Fruit fly (Drosophila melanogaster) whole organism, embryonic: ENCODE data around the gene CG15629.

ENCODE experiments used
- Abd-B ChIP-seq: fragments of 200-800 bp; sonication (Bioruptor generic); optimal IDR thresholded peaks from 2 replicates; lab custom pipeline; 2018; ENCODE audit warnings: missing biosample characterization, mild to moderate bottlenecking, missing genetic modification characterization, moderate library complexity
- CG10147 ChIP-seq: fragments of 200-800 bp; sonication (Bioruptor generic); optimal IDR thresholded peaks from 2 replicates; lab custom pipeline; 2019; ENCODE audit warnings: missing biosample characterization, mild to moderate bottlenecking, missing genetic modification characterization, moderate library complexity
- CG10959 ChIP-seq: fragments of 200-800 bp; sonication (Bioruptor generic); IDR thresholded peaks from 2 replicates; pipeline ENCODE4 v1.3.6; 2022; ENCODE audit warnings: missing biosample characterization, missing genetic modification characterization
- CG11085 ChIP-seq: fragments of 200-800 bp; sonication (Bioruptor generic); IDR thresholded peaks from 2 replicates; pipeline ENCODE4 v1.3.6; 2022; ENCODE audit warnings: missing biosample characterization, missing genetic modification characterization
- CG11093 ChIP-seq: fragments of 200-800 bp; sonication (Bioruptor generic); IDR thresholded peaks from 3 replicates; pipeline ENCODE4 v1.3.6; 2022; ENCODE audit warnings: missing biosample characterization, missing genetic modification characterization
- CG1233 ChIP-seq: fragments of 200-800 bp; sonication (Bioruptor generic); optimal IDR thresholded peaks from 4 replicates; lab custom pipeline; 2018; ENCODE audit warnings: missing biosample characterization, mild to moderate bottlenecking, missing genetic modification characterization
- CG14441 ChIP-seq: fragments of 200-800 bp; sonication (Bioruptor generic); IDR thresholded peaks from 2 replicates; pipeline ENCODE4 v1.3.6; 2022; ENCODE audit warnings: missing biosample characterization, missing genetic modification characterization
- CG15269 ChIP-seq: fragments of 200-800 bp; sonication (Bioruptor generic); optimal IDR thresholded peaks from 2 replicates; lab custom pipeline; 2018; ENCODE audit warnings: missing biosample characterization, mild to moderate bottlenecking, missing genetic modification characterization, moderate library complexity
- CG1603 ChIP-seq: fragments of 200-800 bp; sonication (Bioruptor generic); optimal IDR thresholded peaks from 2 replicates; lab custom pipeline; 2019; ENCODE audit warnings: missing biosample characterization, mild to moderate bottlenecking, missing genetic modification characterization, moderate library complexity
- CG17568 ChIP-seq: fragments of 200-800 bp; sonication (Bioruptor generic); optimal IDR thresholded peaks from 2 replicates; lab custom pipeline; 2018; ENCODE audit warnings: missing biosample characterization, mild to moderate bottlenecking, missing genetic modification characterization, moderate library complexity
- CG17829 ChIP-seq: fragments of 200-800 bp; optimal IDR thresholded peaks from 2 replicates; lab custom pipeline; 2019; ENCODE audit warnings: missing biosample characterization, mild to moderate bottlenecking, missing genetic modification characterization, moderate library complexity
- CG18476 ChIP-seq: fragments of 200-800 bp; sonication (Bioruptor generic); optimal IDR thresholded peaks from 2 replicates; lab custom pipeline; 2016; ENCODE audit warnings: missing biosample characterization, mild to moderate bottlenecking, missing genetic modification characterization
- CG18619 ChIP-seq: fragments of 200-800 bp; sonication (Bioruptor generic); optimal IDR thresholded peaks from 3 replicates; lab custom pipeline; 2017; ENCODE audit warnings: missing biosample characterization, mild to moderate bottlenecking, missing genetic modification characterization
- CG2875 ChIP-seq: fragments of 200-800 bp; sonication (Bioruptor generic); optimal IDR thresholded peaks from 2 replicates; lab custom pipeline; 2017; ENCODE audit warnings: missing biosample characterization, mild to moderate bottlenecking, missing genetic modification characterization, missing genetic modification reagents
- CG2889 ChIP-seq: fragments of 200-800 bp; sonication (Bioruptor generic); IDR thresholded peaks from 3 replicates; pipeline ENCODE4 v1.3.6; 2022; ENCODE audit warnings: missing biosample characterization, missing genetic modification characterization
- CG30403 ChIP-seq: fragments of 200-800 bp; sonication (Bioruptor generic); optimal IDR thresholded peaks from 3 replicates; lab custom pipeline; 2016; ENCODE audit warnings: missing biosample characterization, missing genetic modification characterization
- CG31441 ChIP-seq: fragments of 200-800 bp; sonication (Bioruptor generic); IDR thresholded peaks from 2 replicates; pipeline ENCODE4 v1.3.6; 2022; ENCODE audit warnings: missing biosample characterization, missing genetic modification characterization
- CG3163 ChIP-seq: fragments of 200-800 bp; sonication (Bioruptor generic); optimal IDR thresholded peaks from 3 replicates; lab custom pipeline; 2016; ENCODE audit warnings: missing biosample characterization, missing genetic modification characterization
- CG33213 ChIP-seq: fragments of 200-800 bp; sonication (Bioruptor generic); optimal IDR thresholded peaks from 3 replicates; lab custom pipeline; 2016; ENCODE audit warnings: missing biosample characterization, missing genetic modification characterization
- CG34422 ChIP-seq: fragments of 200-800 bp; sonication (Bioruptor generic); IDR thresholded peaks from 3 replicates; pipeline ENCODE4 v1.3.6; 2022; ENCODE audit warnings: missing biosample characterization, missing genetic modification characterization
- CG3726 ChIP-seq: fragments of 200-800 bp; sonication (Bioruptor generic); IDR thresholded peaks from 3 replicates; pipeline ENCODE4, ENCODE4 v1.3.6; 2022; ENCODE audit warnings: missing biosample characterization, missing genetic modification characterization
- CG5953 ChIP-seq: fragments of 200-800 bp; sonication (Bioruptor generic); IDR thresholded peaks from 2 replicates; pipeline ENCODE4 v1.3.6; 2022; ENCODE audit warnings: missing biosample characterization, missing genetic modification characterization
- CG6689 ChIP-seq: fragments of 200-800 bp; sonication (Bioruptor generic); IDR thresholded peaks from 2 replicates; pipeline ENCODE4 v1.3.6; 2022; ENCODE audit warnings: missing biosample characterization, missing genetic modification characterization
- CG8089 ChIP-seq: fragments of 200-800 bp; sonication (Bioruptor generic); optimal IDR thresholded peaks from 3 replicates; lab custom pipeline; 2016; ENCODE audit warnings: missing biosample characterization, missing genetic modification characterization
- CG8290 ChIP-seq, 3 experiments: fragments of 200-800 bp; sonication (Bioruptor generic); optimal IDR thresholded peaks; 2 replicates each; lab custom pipeline; 2016 to 2019; ENCODE audit warnings: missing biosample characterization in 3 of 3, missing genetic modification characterization in 3 of 3, mild to moderate bottlenecking in 2 of 3, moderate library complexity in 1 of 3
- CG8388 ChIP-seq: fragments of 200-800 bp; sonication (Bioruptor generic); optimal IDR thresholded peaks from 2 replicates; lab custom pipeline; 2019; ENCODE audit warnings: missing biosample characterization, mild to moderate bottlenecking, missing genetic modification characterization, moderate library complexity
- CTCF ChIP-seq: fragments of 200-800 bp; sonication (Bioruptor generic); optimal IDR thresholded peaks from 2 replicates; lab custom pipeline; 2017; ENCODE audit warnings: missing biosample characterization, mild to moderate bottlenecking, missing genetic modification characterization, moderate library complexity
- D19A ChIP-seq: fragments of 200-800 bp; optimal IDR thresholded peaks from 3 replicates; lab custom pipeline; 2019; ENCODE audit warnings: missing biosample characterization, mild to moderate bottlenecking, missing genetic modification characterization, moderate library complexity
- Dbx ChIP-seq: fragments of 200-800 bp; sonication (Bioruptor generic); IDR thresholded peaks from 3 replicates; pipeline ENCODE4 v1.3.6; 2022; ENCODE audit warnings: missing biosample characterization, missing genetic modification characterization
- Dref ChIP-seq: fragments of 200-800 bp; sonication (Bioruptor generic); IDR thresholded peaks from 2 replicates; pipeline ENCODE4 v1.3.6; 2022; ENCODE audit warnings: missing biosample characterization, missing genetic modification characterization
- ERR ChIP-seq: fragments of 200-800 bp; sonication (Bioruptor generic); optimal IDR thresholded peaks from 2 replicates; lab custom pipeline; 2016; ENCODE audit warnings: missing biosample characterization, missing genetic modification characterization
- Gug ChIP-seq: fragments of 200-800 bp; sonication (Bioruptor generic); IDR thresholded peaks from 4 replicates; pipeline ENCODE4 v1.3.6; 2022; ENCODE audit warnings: missing biosample characterization, missing genetic modification characterization
- HLHmδ ChIP-seq: fragments of 200-800 bp; sonication (Bioruptor generic); optimal IDR thresholded peaks from 2 replicates; lab custom pipeline; 2018; ENCODE audit warnings: missing biosample characterization, mild to moderate bottlenecking, missing genetic modification characterization, moderate library complexity
- Mad ChIP-seq: fragments of 200-800 bp; sonication (Bioruptor generic); optimal IDR thresholded peaks from 2 replicates; lab custom pipeline; 2016; ENCODE audit warnings: missing biosample characterization, missing genetic modification characterization
- Max ChIP-seq: fragments of 200-800 bp; sonication (Bioruptor generic); optimal IDR thresholded peaks from 2 replicates; lab custom pipeline; 2016; ENCODE audit warnings: missing biosample characterization, mild to moderate bottlenecking, missing genetic modification characterization
- Nf-YC ChIP-seq: fragments of 200-800 bp; optimal IDR thresholded peaks from 3 replicates; lab custom pipeline; 2019; ENCODE audit warnings: missing biosample characterization, mild to moderate bottlenecking, missing genetic modification characterization, moderate library complexity
- NfI ChIP-seq: fragments of 200-800 bp; sonication (Bioruptor generic); optimal IDR thresholded peaks from 3 replicates; lab custom pipeline; 2018; ENCODE audit warnings: missing biosample characterization, mild to moderate bottlenecking, missing genetic modification characterization, moderate library complexity
- Oaz ChIP-seq: fragments of 200-800 bp; sonication (Bioruptor generic); IDR thresholded peaks from 2 replicates; pipeline ENCODE4 v1.3.6; 2022; ENCODE audit warnings: missing biosample characterization, missing genetic modification characterization
- PHDP ChIP-seq: fragments of 200-800 bp; sonication (Bioruptor generic); optimal IDR thresholded peaks from 3 replicates; lab custom pipeline; 2018; ENCODE audit warnings: missing biosample characterization, mild to moderate bottlenecking, missing genetic modification characterization, moderate library complexity
- YL-1 ChIP-seq: fragments of 200-800 bp; sonication (Bioruptor generic); optimal IDR thresholded peaks from 3 replicates; lab custom pipeline; 2017; ENCODE audit warnings: missing biosample characterization, mild to moderate bottlenecking, missing genetic modification characterization
- amos ChIP-seq: fragments of 200-800 bp; sonication (Bioruptor generic); IDR thresholded peaks from 2 replicates; pipeline ENCODE4 v1.3.6; 2022; ENCODE audit warnings: missing biosample characterization, missing genetic modification characterization; ENCODE audit not compliant: partially characterized antibody
- ap ChIP-seq: fragments of 200-800 bp; sonication (Bioruptor generic); IDR thresholded peaks from 2 replicates; pipeline ENCODE4 v1.3.6; 2022; ENCODE audit warnings: missing biosample characterization, missing genetic modification characterization
- bcd ChIP-seq: fragments of 200-800 bp; sonication (Bioruptor generic); optimal IDR thresholded peaks from 2 replicates; lab custom pipeline; 2017; ENCODE audit warnings: missing biosample characterization, mild to moderate bottlenecking, missing genetic modification characterization
- btn ChIP-seq: fragments of 200-800 bp; sonication (Bioruptor generic); optimal IDR thresholded peaks from 2 replicates; lab custom pipeline; 2016; ENCODE audit warnings: missing biosample characterization, missing genetic modification characterization
- dmrt99B ChIP-seq: fragments of 200-800 bp; sonication (Bioruptor generic); optimal IDR thresholded peaks from 2 replicates; lab custom pipeline; 2018; ENCODE audit warnings: missing biosample characterization, mild to moderate bottlenecking, missing genetic modification characterization, moderate library complexity
- grn ChIP-seq: fragments of 200-800 bp; sonication (Bioruptor generic); optimal IDR thresholded peaks from 3 replicates; lab custom pipeline; 2017; ENCODE audit warnings: missing biosample characterization, missing genetic modification characterization
- ind ChIP-seq: fragments of 200-800 bp; sonication (Bioruptor generic); optimal IDR thresholded peaks from 3 replicates; lab custom pipeline; 2016; ENCODE audit warnings: missing biosample characterization, missing genetic modification characterization
- kay ChIP-seq: fragments of 200-800 bp; sonication (Bioruptor generic); optimal IDR thresholded peaks from 2 replicates; lab custom pipeline; 2016; ENCODE audit warnings: missing biosample characterization, missing genetic modification characterization
- sens-2 ChIP-seq: fragments of 200-800 bp; sonication (Bioruptor generic); IDR thresholded peaks from 2 replicates; pipeline ENCODE4 v1.3.6; 2022; ENCODE audit warnings: missing biosample characterization, missing genetic modification characterization
- tup ChIP-seq: fragments of 200-800 bp; sonication (Bioruptor generic); optimal IDR thresholded peaks from 2 replicates; lab custom pipeline; 2016; ENCODE audit warnings: missing biosample characterization, mild to moderate bottlenecking, missing genetic modification characterization, moderate library complexity
- tx ChIP-seq: fragments of 200-800 bp; sonication (Bioruptor generic); optimal IDR thresholded peaks from 2 replicates; lab custom pipeline; 2016; ENCODE audit warnings: missing biosample characterization, missing genetic modification characterization
- vfl ChIP-seq: fragments of 200-800 bp; sonication (Bioruptor generic); optimal IDR thresholded peaks from 2 replicates; lab custom pipeline; 2016; ENCODE audit warnings: missing biosample characterization, missing genetic modification characterization

Gene CG15629

DNA sequence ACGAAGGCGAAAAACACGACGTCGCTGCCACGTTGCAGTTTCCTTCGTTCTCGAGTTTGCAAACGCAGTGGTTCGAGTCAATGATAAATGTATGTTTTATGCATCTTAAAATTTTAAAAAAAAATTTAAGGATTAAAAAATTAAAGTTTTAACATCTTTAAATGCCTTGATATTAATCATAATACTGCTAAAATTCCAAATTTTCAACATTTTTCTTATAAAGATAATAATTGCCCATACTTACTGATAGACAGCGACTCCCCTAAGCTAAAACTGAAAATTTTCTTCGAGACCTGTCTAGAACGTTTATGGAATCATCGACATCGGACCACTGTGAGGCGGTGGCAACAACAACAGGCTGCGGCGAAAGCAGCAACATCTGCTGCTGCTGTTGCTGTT lies 8.5 kb downstream of the CG15629 start (continued):
- TF ChIP-seq ap (GFP tag; lab: Robert Waterston, UW) (no peak), ind (GFP tag; lab: Kevin White, UChicago) (peak; percentile 49), CG8388 (no peak), CG18619 (GFP tag; lab: Kevin White, UChicago) (peak; percentile 61), bcd (GFP tag; lab: Kevin White, UChicago) (peak; percentile 72), CG31441 (GFP tag; lab: Robert Waterston, UW) (peak; percentile 82), YL-1 (GFP tag; lab: Kevin White, UChicago) (no peak), kay (GFP tag; lab: Kevin White, UChicago) (peak; percentile 34), CG10147 (GFP tag; lab: Kevin White, UChicago) (peak; percentile 71), btn (peak; percentile 5), CTCF (GFP tag; lab: Kevin White, UChicago) (peak; percentile 3), amos (GFP tag; lab: Robert Waterston, UW) (no peak), CG14441 (peak; percentile 54), CG3726 (GFP tag; lab: Robert Waterston, UW) (no peak), Mad (GFP tag; lab: Kevin White, UChicago) (peak; percentile 33), Oaz (no peak; the same call in 1 of the 2 replicates), CG11085 (GFP tag; lab: Robert Waterston, UW) (peak; percentile 80), CG34422 (no peak; the same call in 2 of the 3 replicates), D19A (tag; lab: Kevin White, UChicago) (peak; percentile 68), CG5953 (GFP tag; lab: Robert Waterston, UW) (no peak), CG30403 (peak; percentile 60), NfI (GFP tag; lab: Kevin White, UChicago) (peak; percentile 70), CG18476 (GFP tag; lab: Kevin White, UChicago) (peak; percentile 65), CG17829 (tag; lab: Kevin White, UChicago) (peak; percentile 6), dmrt99B (peak; percentile 85), Abd-B (peak; percentile 51), grn (GFP tag; lab: Kevin White, UChicago) (no peak), Nf-YC (peak; percentile 38), Dref (GFP tag; lab: Robert Waterston, UW) (no peak), Gug (peak; percentile 53; the same call in 3 of the 4 replicates), CG17568 (peak; percentile 36), CG11093 (GFP tag; lab: Robert Waterston, UW) (0 out of 3 replicates have a peak, but pooled peaks have one; percentile 7), CG8290 (GFP tag; optimal IDR thresholded peaks at IDR 0.05; lab: Kevin White, UChicago) (no peak), CG8290 (tag; optimal IDR thresholded peaks at IDR 0.05; lab: Kevin White, UChicago) (peak in 1 of 2 experiments; percentile 42), CG1233 (peak; percentile 56), CG3163 (GFP tag; lab: Kevin White, UChicago) (no peak), Dbx (GFP tag; lab: Robert Waterston, UW) (peak; percentile 79), Max (GFP tag; lab: Kevin White, UChicago) (no peak), CG1603 (no peak), CG2875 (peak; percentile 39), CG6689 (GFP tag; lab: Robert Waterston, UW) (peak; percentile 57), tx (GFP tag; lab: Kevin White, UChicago) (peak; percentile 14), CG33213 (peak; percentile 10), CG2889 (GFP tag; lab: Robert Waterston, UW) (peak; percentile 67), vfl (GFP tag; lab: Kevin White, UChicago) (peak; percentile 46), sens-2 (no peak), PHDP (tag; lab: Kevin White, UChicago) (peak; percentile 75), ERR (GFP tag; lab: Kevin White, UChicago) (peak; percentile 14), CG15269 (peak; percentile 74), HLHmδ (no peak), CG8089 (GFP tag; lab: Kevin White, UChicago) (no peak), CG10959 (GFP tag; lab: Robert Waterston, UW) (no peak), tup (GFP tag; lab: Kevin White, UChicago) (no peak)
